Worm (Caenorhabditis elegans): ENCODE results near the gene pals-17.

pals-17 gene

ce11 chrIII:1347539-1347938 lies 44.1 kb downstream of the pals-17 start, which contains the start of gene Y82E9BL.5:
Gene Y82E9BL.5, minus strand, starts transcription at chrIII:1347639.
- no peak for TF ChIP-seq F13C5.2 (tag; optimal IDR thresholded peaks at IDR 0.05)
- no peak for TF ChIP-seq aly-1 (tag; optimal IDR thresholded peaks at IDR 0.05)
- no peak for TF ChIP-seq ets-7 (tag; optimal IDR thresholded peaks at IDR 0.05)
- no peak for TF ChIP-seq scrt-1 (GFP tag; IDR thresholded peaks at IDR 0.05)
- TF ChIP-seq tbx-37 (GFP tag; conservative IDR thresholded peaks at IDR 0.05): no peak
- TF ChIP-seq flt-1 (GFP tag; IDR thresholded peaks at IDR 0.05): no peak
- no peak for TF ChIP-seq sea-1 (GFP tag; conservative IDR thresholded peaks at IDR 0.05)
- no peak for TF ChIP-seq ceh-13 (GFP tag; optimal IDR thresholded peaks at IDR 0.05)
- no peak for TF ChIP-seq tbx-11 (GFP tag; IDR thresholded peaks at IDR 0.05)
- no peak for TF ChIP-seq hnd-1 (tag; optimal IDR thresholded peaks at IDR 0.05)
- TF ChIP-seq pes-1 (GFP tag; IDR thresholded peaks at IDR 0.05): no peak
- no peak for TF ChIP-seq ceh-36 (tag; optimal IDR thresholded peaks at IDR 0.05)
- no peak for TF ChIP-seq B0310.2 (tag; optimal IDR thresholded peaks at IDR 0.05)
- TF ChIP-seq tra-4 (tag; optimal IDR thresholded peaks at IDR 0.05): no peak
- no peak for TF ChIP-seq hmbx-1 (tag; optimal IDR thresholded peaks at IDR 0.05)
- TF ChIP-seq ama-1 (optimal IDR thresholded peaks at IDR 0.05): no peak

DNA sequence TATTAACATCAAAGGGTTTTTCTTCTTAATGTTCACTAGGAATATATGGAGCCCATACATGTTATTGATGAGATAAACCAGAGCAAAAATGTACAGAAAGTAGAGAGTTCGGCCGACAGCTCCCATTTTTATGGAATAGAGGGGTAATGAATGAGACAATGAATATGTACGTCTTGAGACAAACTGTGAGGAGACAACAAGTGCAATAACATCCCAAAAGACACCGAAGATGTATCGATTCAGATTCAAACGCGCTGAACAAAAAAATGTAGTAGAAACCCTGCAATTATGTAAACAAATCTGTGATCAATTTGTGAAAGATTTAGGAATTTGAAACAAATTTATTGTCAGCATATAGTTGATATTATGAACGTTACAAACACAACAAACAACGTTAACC lies 44.6 kb downstream of the pals-17 start:
- TF ChIP-seq hnd-1 (tag; optimal IDR thresholded peaks at IDR 0.05) (no peak), tbx-11 (GFP tag; IDR thresholded peaks at IDR 0.05) (no peak), ama-1 (optimal IDR thresholded peaks at IDR 0.05) (no peak), aly-1 (tag; optimal IDR thresholded peaks at IDR 0.05) (no peak), pes-1 (GFP tag; IDR thresholded peaks at IDR 0.05) (no peak), hmg-4 (GFP tag; optimal IDR thresholded peaks at IDR 0.05) (no peak), F13C5.2 (tag; optimal IDR thresholded peaks at IDR 0.05) (no peak), sea-1 (GFP tag; conservative IDR thresholded peaks at IDR 0.05) (no peak), flt-1 (GFP tag; IDR thresholded peaks at IDR 0.05) (no peak)

ce11 chrIII:1345694-1346093 lies 46.0 kb downstream of the pals-17 start, which contains the start of gene Y82E9BL.6:
Gene Y82E9BL.6, minus strand, starts transcription at chrIII:1345794.
- TF ChIP-seq scrt-1 (GFP tag; IDR thresholded peaks at IDR 0.05) (no peak), F13C5.2 (tag; optimal IDR thresholded peaks at IDR 0.05) (no peak), pes-1 (GFP tag; IDR thresholded peaks at IDR 0.05) (no peak), ama-1 (optimal IDR thresholded peaks at IDR 0.05) (no peak), aly-1 (tag; optimal IDR thresholded peaks at IDR 0.05) (no peak), tbx-37 (GFP tag; conservative IDR thresholded peaks at IDR 0.05) (no peak), tbx-11 (GFP tag; IDR thresholded peaks at IDR 0.05) (no peak), hmg-4 (GFP tag; optimal IDR thresholded peaks at IDR 0.05) (no peak), sea-1 (GFP tag; conservative IDR thresholded peaks at IDR 0.05) (no peak), tra-4 (tag; optimal IDR thresholded peaks at IDR 0.05) (no peak), B0310.2 (tag; optimal IDR thresholded peaks at IDR 0.05) (no peak), ceh-13 (GFP tag; optimal IDR thresholded peaks at IDR 0.05) (no peak)

DNA sequence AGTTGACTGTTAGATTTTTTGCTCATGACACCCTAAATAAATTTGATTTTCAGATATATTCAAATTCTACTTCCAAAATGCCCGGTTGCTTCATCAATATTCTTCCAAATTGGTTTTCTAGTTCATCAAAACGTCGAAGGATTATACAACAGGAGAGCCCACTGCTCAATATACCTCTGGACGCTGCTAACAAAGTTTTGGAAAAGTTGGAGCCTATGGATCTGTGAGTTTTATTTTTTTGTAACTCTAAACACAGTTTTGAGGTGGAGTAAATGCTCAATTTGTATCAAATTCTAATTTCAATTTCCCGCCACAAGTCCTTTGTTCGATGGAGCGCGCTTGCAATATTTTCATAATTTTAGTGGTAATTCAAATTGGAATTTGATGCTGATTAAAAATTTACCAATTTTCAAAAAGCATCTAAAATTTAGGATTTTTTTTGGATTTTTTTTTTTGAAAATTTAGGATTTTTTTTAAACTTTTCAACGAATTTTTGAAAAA lies 48.7 kb downstream of the pals-17 start, which contains the start of gene fbxa-27:
fbxa-27 (plus strand) TSS at position 51 of the 501 bp plus-strand sequence.
- TF ChIP-seq pes-1 (GFP tag; IDR thresholded peaks at IDR 0.05): no peak

DNA sequence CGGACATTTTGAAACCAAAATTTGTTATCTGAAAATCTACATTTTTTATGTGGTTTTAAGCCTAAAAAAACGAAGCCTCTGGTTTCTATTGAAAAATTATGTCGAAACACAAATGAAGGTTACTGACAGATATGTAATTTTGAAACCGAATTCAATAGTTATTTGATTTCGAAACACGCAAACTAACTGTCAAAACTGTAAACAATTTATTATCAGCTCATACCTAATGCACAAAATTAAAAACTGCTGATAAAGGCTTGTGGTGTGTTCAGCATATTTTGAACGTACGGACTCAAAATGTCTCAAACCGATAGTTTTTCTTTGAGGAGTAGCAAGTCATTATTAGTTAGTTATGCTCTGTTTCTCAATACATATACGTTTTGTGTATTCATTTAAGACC lies 49.2 kb downstream of the pals-17 start, which contains the start of gene fbxa-26:
fbxa-26 (minus strand) TSS at position 35 of the 400 bp plus-strand sequence.
- TF ChIP-seq flt-1 (GFP tag; IDR thresholded peaks at IDR 0.05): no peak
- TF ChIP-seq ceh-36 (tag; optimal IDR thresholded peaks at IDR 0.05): no peak
- TF ChIP-seq ama-1 (optimal IDR thresholded peaks at IDR 0.05): no peak
- TF ChIP-seq tbx-11 (GFP tag; IDR thresholded peaks at IDR 0.05): no peak
- TF ChIP-seq scrt-1 (GFP tag; IDR thresholded peaks at IDR 0.05): no peak
- no peak for TF ChIP-seq pes-1 (GFP tag; IDR thresholded peaks at IDR 0.05)
- TF ChIP-seq ets-7 (tag; optimal IDR thresholded peaks at IDR 0.05): no peak
- TF ChIP-seq hmbx-1 (tag; optimal IDR thresholded peaks at IDR 0.05): no peak
- no peak for TF ChIP-seq hnd-1 (tag; optimal IDR thresholded peaks at IDR 0.05)
- no peak for TF ChIP-seq ceh-13 (GFP tag; optimal IDR thresholded peaks at IDR 0.05)
- TF ChIP-seq aly-1 (tag; optimal IDR thresholded peaks at IDR 0.05): no peak
- no peak for TF ChIP-seq hmg-4 (GFP tag; optimal IDR thresholded peaks at IDR 0.05)
- TF ChIP-seq tbx-37 (GFP tag; conservative IDR thresholded peaks at IDR 0.05): no peak
- no peak for TF ChIP-seq sea-1 (GFP tag; conservative IDR thresholded peaks at IDR 0.05)
- no peak for TF ChIP-seq F13C5.2 (tag; optimal IDR thresholded peaks at IDR 0.05)
